Worm (Caenorhabditis elegans) whole organism, early embryonic: ENCODE results near the gene unc-47.

Experiments
- aly-1 ChIP-seq: sonication (generic microtip); optimal IDR thresholded peaks from 2 replicates; lab custom pipeline; 2016; ENCODE audit warnings: missing genetic modification characterization, missing compliant biosample characterization
- ama-1 ChIP-seq: fragments of 150-350 bp; optimal IDR thresholded peaks from 2 replicates; lab custom pipeline; 2014
- ceh-36 ChIP-seq: sonication (generic microtip); optimal IDR thresholded peaks from 2 replicates; lab custom pipeline; 2016; ENCODE audit warnings: missing genetic modification characterization, inconsistent platforms, missing compliant biosample characterization
- flt-1 ChIP-seq: fragments of 200-800 bp; sonication (Bioruptor generic); IDR thresholded peaks from 2 replicates; pipeline ENCODE4 v1.3.6; 2022; ENCODE audit warnings: missing genetic modification characterization, missing compliant biosample characterization
- hnd-1 ChIP-seq: sonication (generic microtip); optimal IDR thresholded peaks from 2 replicates; lab custom pipeline; 2016; ENCODE audit warnings: missing genetic modification characterization, missing compliant biosample characterization
- scrt-1 ChIP-seq: fragments of 200-800 bp; sonication (Bioruptor generic); IDR thresholded peaks from 2 replicates; pipeline ENCODE4 v1.3.6; 2022; ENCODE audit warnings: missing genetic modification characterization, missing compliant biosample characterization
- tbx-37 ChIP-seq: fragments of 200-800 bp; sonication (Bioruptor generic); conservative IDR thresholded peaks from 2 replicates; pipeline ENCODE4 v1.3.6; 2022; ENCODE audit warnings: missing genetic modification reagents, missing genetic modification characterization, missing compliant biosample characterization

ce11 chrIII:10153003-10153402, 33.1 kb downstream of the unc-47 start:
- TF ChIP-seq scrt-1 (GFP tag; lab: Robert Waterston, UW): no peak
- TF ChIP-seq tbx-37 (GFP tag; lab: Robert Waterston, UW): no peak
- no peak for TF ChIP-seq ama-1 (lab: Kevin White, UChicago)
- TF ChIP-seq ceh-36 (tag; lab: Kevin White, UChicago): no peak
- TF ChIP-seq aly-1 (tag; lab: Kevin White, UChicago): no peak
- TF ChIP-seq flt-1 (GFP tag; lab: Robert Waterston, UW): no peak
- TF ChIP-seq hnd-1 (tag; lab: Kevin White, UChicago): no peak
